Worm (Caenorhabditis elegans) whole organism, young adult: ENCODE data around the gene cmtr-2.

Source experiments
- C17E4.6 ChIP-seq: fragments of 200-800 bp; sonication (Bioruptor generic); IDR thresholded peaks from 2 replicates; pipeline ENCODE4 v1.3.6; 2022; ENCODE audit warnings: missing genetic modification reagents, missing genetic modification characterization, missing compliant biosample characterization
- F22D6.2 ChIP-seq: sonication (generic microtip); optimal IDR thresholded peaks from 2 replicates; lab custom pipeline; 2016; ENCODE audit warnings: mild to moderate bottlenecking, missing genetic modification characterization, missing compliant biosample characterization
- tbp1 ChIP-seq: fragments of 200-800 bp; sonication (Bioruptor generic); optimal IDR thresholded peaks from 2 replicates; lab custom pipeline; 2018; ENCODE audit warnings: mild to moderate bottlenecking, missing genetic modification characterization, missing compliant biosample characterization
- xnd-1 ChIP-seq: sonication (generic microtip); optimal IDR thresholded peaks from 2 replicates; lab custom pipeline; 2016; ENCODE audit warnings: missing genotype, missing genetic modification reagents, missing genetic modification characterization, missing compliant biosample characterization

DNA sequence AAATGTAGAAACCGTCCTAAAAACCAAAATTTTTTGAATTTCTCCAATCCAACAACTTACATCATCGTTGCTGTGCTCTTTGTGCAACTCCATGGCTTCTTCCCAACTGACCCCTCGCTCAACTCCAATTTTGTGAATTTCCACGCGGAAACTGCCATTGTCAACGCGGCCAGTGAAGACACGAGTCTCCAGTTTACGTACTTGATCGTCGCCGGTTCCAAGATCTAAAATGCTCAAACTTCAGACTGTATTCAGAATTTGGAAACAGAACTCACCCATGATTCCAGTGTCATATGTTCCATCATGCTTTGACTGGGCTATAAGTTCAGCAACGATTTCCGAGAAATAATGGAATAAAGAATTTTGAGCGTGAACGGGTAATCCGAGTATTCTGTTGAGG lies 21.1 kb upstream of the cmtr-2 start:
- TF ChIP-seq tbp1 (GFP tag; lab: Kevin White, UChicago) = no peak
- TF ChIP-seq xnd-1 = no peak
- TF ChIP-seq F22D6.2 (tag; lab: Kevin White, UChicago) = no peak
- no peak for TF ChIP-seq C17E4.6 (GFP tag; lab: Robert Waterston, UW)
